Worm (Caenorhabditis elegans) whole organism, L1 larva: ENCODE measurements around the gene srx-56.

Source experiments
- grh-1 ChIP-seq: fragments of 200-800 bp; sonication (Bioruptor generic); IDR thresholded peaks from 2 replicates; pipeline ENCODE4 v1.3.6; 2022; ENCODE audit warnings: missing genetic modification reagents, missing genetic modification characterization, missing compliant biosample characterization
- ztf-11 ChIP-seq, 2 experiments: sonication (generic microtip); optimal IDR thresholded peaks; 2 replicates each; lab custom pipeline; 2016 to 2017; ENCODE audit warnings: missing genetic modification characterization in 2 of 2, missing biosample characterization in 1 of 2, missing compliant biosample characterization in 1 of 2

ce11 chrV:7416569-7416968 lies 42.4 kb downstream of the srx-56 start:
- TF ChIP-seq ztf-11 (tag; optimal IDR thresholded peaks at IDR 0.05; lab: Kevin White, UChicago), result no peak
- TF ChIP-seq grh-1 (GFP tag; lab: Robert Waterston, UW), result no peak
